Fruit fly (Drosophila melanogaster): ENCODE measurements around the gene CG15465.

The CG15465 gene

DNA sequence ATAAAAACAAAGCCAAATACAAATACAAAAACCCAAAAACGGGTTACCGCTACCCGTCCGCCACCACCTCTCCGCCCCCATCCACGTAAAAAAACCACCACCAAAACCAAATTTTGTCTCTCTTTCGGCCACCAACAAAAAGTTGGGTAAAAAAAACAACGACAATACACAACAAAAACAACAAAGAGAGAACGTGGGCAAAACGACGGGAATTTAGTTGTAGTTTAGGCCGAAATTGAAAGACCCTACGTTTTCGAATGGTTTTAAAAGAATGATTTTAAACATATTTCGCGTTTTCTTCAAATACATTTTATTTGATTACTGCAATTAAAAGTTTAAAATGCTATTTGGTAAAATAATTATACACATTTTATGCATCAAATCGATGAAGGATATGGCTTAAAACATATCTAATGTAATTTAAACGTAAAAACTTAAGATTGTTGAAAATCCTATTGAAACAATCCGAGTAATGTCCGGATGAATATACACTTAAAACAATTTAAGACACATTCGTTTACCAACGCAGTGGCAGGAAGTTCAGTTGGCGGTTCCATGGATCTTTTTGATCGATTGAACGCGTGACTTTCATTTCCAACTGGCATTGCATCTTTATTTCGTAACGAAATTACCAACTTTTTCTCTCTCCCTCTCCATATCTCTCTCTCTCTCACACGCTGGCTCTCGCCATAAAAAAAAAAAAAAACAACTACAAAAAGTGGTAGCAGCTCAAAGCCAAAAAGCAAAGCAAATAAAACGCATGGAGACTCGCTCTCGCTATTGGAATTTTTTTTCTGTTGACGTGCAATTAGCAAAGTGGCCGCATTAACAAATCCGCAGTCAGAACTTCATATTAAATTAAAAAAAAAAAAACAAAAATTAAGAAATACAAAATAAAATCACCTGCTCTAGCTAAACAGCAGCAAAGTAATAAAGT, 1.4 kb downstream of the CG15465 start (continued):
- TF ChIP-seq foxo (GFP tag; optimal IDR thresholded peaks at IDR 0.05) = peak in 1 of 2 experiments; percentile 70
- TF ChIP-seq dmrt93B (GFP tag; optimal IDR thresholded peaks at IDR 0.05) = peak; percentile 48
- no peak for TF ChIP-seq usp (GFP tag; optimal IDR thresholded peaks at IDR 0.05)
- peak; percentile 59 for TF ChIP-seq h (GFP tag; optimal IDR thresholded peaks at IDR 0.05)
- TF ChIP-seq CG9705 (GFP tag; optimal IDR thresholded peaks at IDR 0.05) = peak; percentile 29
- no peak for TF ChIP-seq brk (GFP tag; optimal IDR thresholded peaks at IDR 0.05)
- peak; percentile 55 for TF ChIP-seq rgr (GFP tag; optimal IDR thresholded peaks at IDR 0.05)
- TF ChIP-seq Mio (GFP tag; optimal IDR thresholded peaks at IDR 0.05) = no peak
- no peak for TF ChIP-seq Abd-B (GFP tag; optimal IDR thresholded peaks at IDR 0.05)
- TF ChIP-seq HLH106 (tag; optimal IDR thresholded peaks at IDR 0.05) = peak; percentile 59
- no peak for TF ChIP-seq dsf (GFP tag; optimal IDR thresholded peaks at IDR 0.05; ENCODE audit: borderline replicate concordance)
- TF ChIP-seq tai (GFP tag; optimal IDR thresholded peaks at IDR 0.05) = peak; percentile 14

DNA sequence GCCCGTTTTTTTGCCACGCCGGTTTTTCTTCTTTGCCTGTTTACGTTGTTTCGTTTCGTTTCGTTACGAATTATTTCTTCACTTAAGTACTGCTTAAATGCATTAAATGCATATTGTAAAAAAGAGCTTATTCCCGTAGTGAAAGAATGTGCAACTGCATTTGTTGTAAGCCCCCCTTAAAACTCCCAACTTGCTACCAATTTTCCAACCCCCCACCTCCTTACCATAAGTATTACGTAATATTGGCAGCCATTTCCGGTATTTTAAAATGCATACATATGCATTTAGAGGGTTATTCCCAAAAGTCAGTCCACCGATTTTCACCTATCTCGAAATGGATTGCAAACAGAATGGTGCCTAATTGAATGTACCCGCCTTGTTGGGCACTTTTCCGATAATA, 2.2 kb downstream of the CG15465 start:
- TF ChIP-seq Hr83 (GFP tag; optimal IDR thresholded peaks at IDR 0.05; ENCODE audit: poor library complexity, severe bottlenecking) (no peak), fru (GFP tag; optimal IDR thresholded peaks at IDR 0.05) (no peak), dmrt93B (GFP tag; optimal IDR thresholded peaks at IDR 0.05) (no peak), jim (GFP tag; optimal IDR thresholded peaks at IDR 0.05) (no peak), N (GFP tag; optimal IDR thresholded peaks at IDR 0.05) (no peak)

- TF ChIP-seq sage (GFP tag; optimal IDR thresholded peaks at IDR 0.05) = no peak
- TF ChIP-seq Hr83 (GFP tag; optimal IDR thresholded peaks at IDR 0.05; ENCODE audit: poor library complexity, severe bottlenecking) = no peak
- no peak for TF ChIP-seq h (GFP tag; optimal IDR thresholded peaks at IDR 0.05)
- TF ChIP-seq N (GFP tag; optimal IDR thresholded peaks at IDR 0.05) = no peak
- TF ChIP-seq CG32264 (GFP tag; optimal IDR thresholded peaks at IDR 0.05) = no peak
- no peak for TF ChIP-seq Dif (GFP tag; optimal IDR thresholded peaks at IDR 0.05; ENCODE audit: partially characterized antibody)
- no peak for TF ChIP-seq Vsx2 (GFP tag; optimal IDR thresholded peaks at IDR 0.05; ENCODE audit: partially characterized antibody)
- no peak for TF ChIP-seq Jra (GFP tag; optimal IDR thresholded peaks at IDR 0.05)
- no peak for TF ChIP-seq Sp1 (GFP tag; optimal IDR thresholded peaks at IDR 0.05)
- TF ChIP-seq pan (optimal IDR thresholded peaks at IDR 0.05) = no peak
- no peak for TF ChIP-seq Mio (GFP tag; optimal IDR thresholded peaks at IDR 0.05)
- no peak for TF ChIP-seq GATAd (GFP tag; optimal IDR thresholded peaks at IDR 0.05)
- TF ChIP-seq OdsH (GFP tag; optimal IDR thresholded peaks at IDR 0.05) = no peak
- TF ChIP-seq brk (GFP tag; optimal IDR thresholded peaks at IDR 0.05) = no peak
Observed at dm6 chrX:5091154-5091553, 5.6 kb downstream of the CG15465 start.

DNA sequence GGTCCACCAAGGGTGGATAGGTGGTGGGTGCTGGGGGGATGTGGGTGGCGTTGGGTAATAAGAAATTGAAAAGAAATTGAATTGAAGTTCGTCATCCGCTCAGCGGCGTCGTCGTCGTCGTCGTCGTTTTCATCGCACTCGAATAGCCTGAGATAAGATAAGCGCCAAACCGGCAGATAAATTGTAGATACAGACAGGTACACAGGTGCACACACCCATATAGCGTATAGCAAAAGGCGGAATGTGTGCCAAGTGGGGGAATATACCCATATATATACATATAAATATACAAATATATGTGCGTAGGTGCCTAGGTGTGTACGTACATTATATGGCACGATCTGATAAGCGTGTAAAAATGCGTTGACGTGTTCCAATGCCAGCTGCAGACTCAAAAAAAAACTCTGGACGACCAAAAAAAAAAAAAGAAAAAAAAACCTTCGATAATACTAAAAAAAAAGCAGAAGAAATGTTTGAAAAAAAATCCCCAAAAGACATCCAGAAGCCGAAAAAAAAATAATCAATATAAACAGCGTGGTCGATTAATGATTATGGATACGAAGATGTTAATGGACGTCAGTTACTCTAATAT, 6.3 kb downstream of the CG15465 start:
- no peak for TF ChIP-seq lola (GFP tag; optimal IDR thresholded peaks at IDR 0.05)
- TF ChIP-seq OdsH (GFP tag; optimal IDR thresholded peaks at IDR 0.05) = no peak
- no peak for TF ChIP-seq Rel (GFP tag; optimal IDR thresholded peaks at IDR 0.05)
- peak; percentile 7 for TF ChIP-seq Rel (tag; optimal IDR thresholded peaks at IDR 0.05)
- no peak for TF ChIP-seq ey (GFP tag; optimal IDR thresholded peaks at IDR 0.05)
- no peak for TF ChIP-seq dmrt93B (GFP tag; optimal IDR thresholded peaks at IDR 0.05)
- no peak for TF ChIP-seq Sp1 (GFP tag; optimal IDR thresholded peaks at IDR 0.05)
- no peak for TF ChIP-seq pan (optimal IDR thresholded peaks at IDR 0.05)
- peak; percentile 61 for TF ChIP-seq CrebA (GFP tag; optimal IDR thresholded peaks at IDR 0.05; ENCODE audit: borderline replicate concordance)
- TF ChIP-seq Hr78 (GFP tag; optimal IDR thresholded peaks at IDR 0.05) = no peak
- TF ChIP-seq Hnf4 (GFP tag; optimal IDR thresholded peaks at IDR 0.05) = no peak
- no peak for TF ChIP-seq tai (GFP tag; optimal IDR thresholded peaks at IDR 0.05)
